Worm (Caenorhabditis elegans) whole organism, L3 larva: Measurements from ENCODE around the gene T02B11.6.
"Not testable (repeated sequence)": the region's sequence is repeated elsewhere in the genome, so short reads cannot be mapped to it uniquely, and the experiment has no call there.

Experiments
- R02D3.7 ChIP-seq: fragments of 150-350 bp; optimal IDR thresholded peaks from 2 replicates; lab custom pipeline; 2014; ENCODE audit warnings: missing biosample characterization, missing genetic modification characterization
- aly-2 ChIP-seq: fragments of 150-350 bp; optimal IDR thresholded peaks from 2 replicates; lab custom pipeline; 2014; ENCODE audit warnings: missing biosample characterization, missing genetic modification characterization
- ama-1 ChIP-seq: fragments of 150-350 bp; optimal IDR thresholded peaks from 2 replicates; lab custom pipeline; 2018
- ceh-82 ChIP-seq: fragments of 150-350 bp; optimal IDR thresholded peaks from 2 replicates; lab custom pipeline; 2014; ENCODE audit warnings: missing biosample characterization, missing genetic modification characterization
- ceh-9 ChIP-seq: sonication (generic microtip); optimal IDR thresholded peaks from 2 replicates; lab custom pipeline; 2018; ENCODE audit warnings: missing biosample characterization, missing genetic modification characterization
- daf-12 ChIP-seq: fragments of 150-350 bp; optimal IDR thresholded peaks from 2 replicates; lab custom pipeline; 2014; ENCODE audit warnings: missing biosample characterization, missing genetic modification reagents, missing genetic modification characterization
- egl-27 ChIP-seq: sonication (generic microtip); optimal IDR thresholded peaks from 4 replicates; lab custom pipeline; 2017; ENCODE audit warnings: missing biosample characterization, missing genetic modification reagents, missing genetic modification characterization
- elt-1 ChIP-seq: fragments of 150-350 bp; optimal IDR thresholded peaks from 2 replicates; lab custom pipeline; 2014; ENCODE audit warnings: missing biosample characterization, missing genetic modification characterization
- elt-2 ChIP-seq: sonication (generic microtip); optimal IDR thresholded peaks from 2 replicates; lab custom pipeline; 2016; ENCODE audit warnings: missing genetic modification reagents, mild to moderate bottlenecking, missing genetic modification characterization, missing compliant biosample characterization
- elt-3 ChIP-seq, 3 experiments: fragments of 150-350 bp in 1 of 3; sonication (generic microtip) in 2 of 3; optimal IDR thresholded peaks; 2 replicates in 2 of 3; 4 replicates in 1 of 3; lab custom pipeline; 2014 to 2017; ENCODE audit warnings: missing biosample characterization in 3 of 3, missing genetic modification characterization in 3 of 3
- fkh-10 ChIP-seq: sonication (generic microtip); optimal IDR thresholded peaks from 2 replicates; lab custom pipeline; 2017; ENCODE audit warnings: missing biosample characterization, missing genetic modification reagents, missing genetic modification characterization
- fkh-2 ChIP-seq: fragments of 150-350 bp; optimal IDR thresholded peaks from 2 replicates; lab custom pipeline; 2014; ENCODE audit warnings: missing biosample characterization, missing genetic modification reagents, missing genetic modification characterization
- fos-1 ChIP-seq: fragments of 150-350 bp; optimal IDR thresholded peaks from 2 replicates; lab custom pipeline; 2014; ENCODE audit warnings: missing biosample characterization, missing genetic modification characterization
- hmg-11 ChIP-seq: sonication (generic microtip); optimal IDR thresholded peaks from 2 replicates; lab custom pipeline; 2016; ENCODE audit warnings: missing genetic modification characterization, missing compliant biosample characterization
- jun-1 ChIP-seq: fragments of 150-350 bp; optimal IDR thresholded peaks from 2 replicates; lab custom pipeline; 2014; ENCODE audit warnings: missing biosample characterization, missing genetic modification reagents, missing genetic modification characterization
- lin-15B ChIP-seq: fragments of 150-350 bp; optimal IDR thresholded peaks from 2 replicates; lab custom pipeline; 2014; ENCODE audit warnings: missing biosample characterization, missing genetic modification characterization
- lin-39 ChIP-seq: fragments of 150-350 bp; optimal IDR thresholded peaks from 2 replicates; lab custom pipeline; 2018; ENCODE audit warnings: missing biosample characterization, missing genetic modification reagents, missing genetic modification characterization
- lsy-12 ChIP-seq: sonication (generic microtip); optimal IDR thresholded peaks from 2 replicates; lab custom pipeline; 2016; ENCODE audit warnings: mild to moderate bottlenecking, missing genetic modification characterization, missing compliant biosample characterization
- mdl-1 ChIP-seq: fragments of 150-350 bp; optimal IDR thresholded peaks from 2 replicates; lab custom pipeline; 2014; ENCODE audit warnings: missing biosample characterization, missing genetic modification characterization
- mml-1 ChIP-seq: fragments of 150-350 bp; sonication (generic microtip); optimal IDR thresholded peaks from 3 replicates; lab custom pipeline; 2014; ENCODE audit warnings: missing biosample characterization, missing genetic modification characterization
- nhr-11 ChIP-seq: fragments of 150-350 bp; optimal IDR thresholded peaks from 2 replicates; lab custom pipeline; 2014; ENCODE audit warnings: missing biosample characterization, missing genetic modification characterization
- nhr-12 ChIP-seq: fragments of 150-350 bp; optimal IDR thresholded peaks from 2 replicates; lab custom pipeline; 2014; ENCODE audit warnings: missing biosample characterization, missing genetic modification characterization
- nhr-23 ChIP-seq: fragments of 150-350 bp; optimal IDR thresholded peaks from 2 replicates; lab custom pipeline; 2014; ENCODE audit warnings: missing biosample characterization, missing genetic modification reagents, missing genetic modification characterization
- nhr-25 ChIP-seq: sonication (generic microtip); optimal IDR thresholded peaks from 2 replicates; lab custom pipeline; 2017; ENCODE audit warnings: missing biosample characterization, missing genetic modification characterization
- nhr-28 ChIP-seq: fragments of 150-350 bp; optimal IDR thresholded peaks from 2 replicates; lab custom pipeline; 2014; ENCODE audit warnings: missing biosample characterization, missing genetic modification characterization
- nhr-43 ChIP-seq: sonication (generic microtip); optimal IDR thresholded peaks from 2 replicates; lab custom pipeline; 2016; ENCODE audit warnings: mild to moderate bottlenecking, missing genetic modification characterization, missing compliant biosample characterization; ENCODE audit not compliant: poor library complexity, severe bottlenecking
- nhr-67 ChIP-seq: fragments of 150-350 bp; optimal IDR thresholded peaks from 2 replicates; lab custom pipeline; 2014; ENCODE audit warnings: missing biosample characterization, missing genetic modification characterization
- nhr-76 ChIP-seq: fragments of 150-350 bp; sonication (generic microtip); optimal IDR thresholded peaks from 5 replicates; lab custom pipeline; 2014; ENCODE audit warnings: missing biosample characterization, missing genetic modification characterization
- pha-4 ChIP-seq: fragments of 150-350 bp; optimal IDR thresholded peaks from 2 replicates; lab custom pipeline; 2014; ENCODE audit warnings: missing biosample characterization, missing genetic modification reagents, missing genetic modification characterization
- pqm-1 ChIP-seq: fragments of 150-350 bp; optimal IDR thresholded peaks from 2 replicates; lab custom pipeline; 2017; ENCODE audit warnings: missing biosample characterization, missing genetic modification characterization, inconsistent platforms
- sea-2 ChIP-seq: fragments of 150-350 bp; sonication (generic microtip); optimal IDR thresholded peaks from 4 replicates; lab custom pipeline; 2014; ENCODE audit warnings: missing biosample characterization, missing genetic modification reagents, missing genetic modification characterization
- snpc-4 ChIP-seq: fragments of 150-350 bp; optimal IDR thresholded peaks from 2 replicates; lab custom pipeline; 2014; ENCODE audit warnings: missing biosample characterization, missing genetic modification characterization
- tbx-2 ChIP-seq: sonication (generic microtip); optimal IDR thresholded peaks from 2 replicates; lab custom pipeline; 2016; ENCODE audit warnings: mild to moderate bottlenecking, missing genetic modification characterization, missing compliant biosample characterization
- unc-39 ChIP-seq: sonication (generic microtip); optimal IDR thresholded peaks from 4 replicates; lab custom pipeline; 2017; ENCODE audit warnings: missing biosample characterization, missing genetic modification characterization
- zag-1 ChIP-seq: fragments of 150-350 bp; optimal IDR thresholded peaks from 2 replicates; lab custom pipeline; 2014; ENCODE audit warnings: missing biosample characterization, missing genetic modification characterization
- ztf-4 ChIP-seq: fragments of 150-350 bp; optimal IDR thresholded peaks from 2 replicates; lab custom pipeline; 2014; ENCODE audit warnings: missing biosample characterization, missing genetic modification characterization

T02B11.6 gene

DNA sequence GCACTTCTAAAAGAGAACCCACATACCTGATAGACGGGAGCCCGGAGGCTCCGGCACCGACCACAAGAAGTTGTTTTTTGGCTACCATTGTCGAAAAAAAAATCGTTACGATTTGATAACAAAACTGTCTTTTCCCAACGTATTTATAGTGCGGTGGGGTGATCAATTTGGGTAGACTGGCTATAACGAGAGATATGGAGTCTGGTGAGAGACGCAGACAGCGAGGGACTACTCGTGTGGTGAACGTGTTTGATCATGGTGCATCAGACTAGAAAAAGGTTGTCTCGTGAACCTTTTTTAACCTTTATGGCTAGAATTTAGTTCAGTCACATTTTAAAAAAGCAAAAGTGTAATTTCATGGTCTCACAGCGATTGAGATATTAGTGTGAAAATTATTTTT, 14.3 kb upstream of the T02B11.6 start, which contains the start of gene fmo-5:
fmo-5 (minus strand) TSS at position 206 of the 400 bp plus-strand sequence.
- TF ChIP-seq nhr-43 (tag; lab: Kevin White, UChicago), result peak; percentile 52
- TF ChIP-seq nhr-23 (tag; lab: Kevin White, UChicago), result peak; percentile 10
- no peak for TF ChIP-seq fkh-2 (tag; lab: Kevin White, UChicago)
- TF ChIP-seq ztf-4 (tag; lab: Kevin White, UChicago), result no peak
- TF ChIP-seq nhr-76 (tag; lab: Kevin White, UChicago), result peak; percentile 31
- TF ChIP-seq nhr-28 (tag; lab: Kevin White, UChicago), result no peak
- peak; percentile 59 for TF ChIP-seq elt-2 (tag; lab: Kevin White, UChicago)
- no peak for TF ChIP-seq unc-39
- TF ChIP-seq mdl-1 (tag; lab: Kevin White, UChicago), result peak; percentile 51
- peak; percentile 30 for TF ChIP-seq nhr-25
- TF ChIP-seq pqm-1 (tag; lab: Kevin White, UChicago), result peak; percentile 42
- TF ChIP-seq lin-15B (tag; lab: Kevin White, UChicago), result peak; percentile 5
- TF ChIP-seq fkh-10 (GFP tag; lab: Kevin White, UChicago), result no peak

DNA sequence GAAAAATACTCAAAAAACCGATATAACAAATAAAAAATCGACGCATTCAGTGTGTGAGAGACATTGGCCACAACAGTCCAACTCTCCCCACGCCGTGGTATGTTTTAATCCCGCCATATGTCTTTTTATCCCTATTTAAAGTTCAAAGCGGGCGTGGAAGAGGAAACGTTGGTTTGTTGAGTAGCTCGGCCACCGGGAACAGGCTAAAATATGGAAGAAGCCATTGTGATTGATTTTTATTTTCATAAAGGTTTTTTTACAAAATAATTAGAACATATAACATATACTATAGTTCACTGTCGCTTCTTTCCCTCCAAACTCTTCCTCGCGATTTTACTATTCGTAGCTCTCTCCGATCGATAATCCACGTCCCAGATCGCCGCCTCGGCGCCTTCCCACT, 10.0 kb upstream of the T02B11.6 start, which contains the start of gene nas-32:
nas-32 (minus strand) TSS at position 101 of the 400 bp plus-strand sequence.
- TF ChIP-seq nhr-25 (no peak), pha-4 (tag; lab: Kevin White, UChicago) (no peak), jun-1 (tag; lab: Kevin White, UChicago) (no peak), fkh-10 (GFP tag; lab: Kevin White, UChicago) (no peak), elt-2 (tag; lab: Kevin White, UChicago) (no peak), lsy-12 (tag; lab: Kevin White, UChicago) (no peak), elt-3 (tag; optimal IDR thresholded peaks at IDR 0.05; lab: Kevin White, UChicago) (no peak), ceh-82 (tag; lab: Kevin White, UChicago) (no peak), pqm-1 (tag; lab: Kevin White, UChicago) (no peak), nhr-23 (tag; lab: Kevin White, UChicago) (no peak), nhr-67 (no peak), nhr-11 (no peak), elt-1 (tag; lab: Kevin White, UChicago) (no peak), mml-1 (tag; lab: Kevin White, UChicago) (no peak), egl-27 (tag; lab: Kevin White, UChicago) (no peak), ceh-9 (tag; lab: Kevin White, UChicago) (no peak), zag-1 (tag; lab: Kevin White, UChicago) (no peak), tbx-2 (no peak)

DNA sequence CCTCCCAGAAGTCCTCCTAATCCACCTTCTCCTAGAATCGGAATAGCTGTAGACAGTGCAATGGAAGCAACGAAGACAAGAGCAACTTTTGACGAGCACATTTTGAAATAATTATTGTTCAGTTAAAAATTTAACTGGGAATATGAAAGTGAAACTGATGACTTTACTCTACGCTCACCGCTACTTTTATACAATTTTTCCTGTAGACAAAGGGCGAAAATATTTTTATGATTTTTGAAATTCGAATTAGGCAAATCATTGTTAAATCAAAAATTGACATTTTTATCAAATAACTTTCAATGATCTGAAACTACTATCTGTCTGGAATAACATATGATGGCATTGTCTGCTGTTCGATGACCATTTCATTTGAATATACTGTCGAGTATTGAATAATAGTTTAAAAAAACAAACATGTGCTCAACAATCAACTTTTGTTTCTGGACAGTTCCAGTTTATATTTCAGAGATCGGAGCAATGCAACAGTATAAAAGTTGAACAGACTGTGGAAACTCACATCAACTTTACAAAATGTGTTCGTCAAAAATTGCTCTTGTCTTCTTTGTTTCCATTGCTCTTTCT, 4.4 kb upstream of the T02B11.6 start, which contains the start of the genes srlf-23 and srlf-20:
srlf-23 (minus strand) TSS at position 101 of the 582 bp plus-strand sequence.
srlf-20 (plus strand) TSS at position 532 of the 582 bp plus-strand sequence.
- TF ChIP-seq nhr-11, result no peak
- no peak for TF ChIP-seq ceh-82 (tag; lab: Kevin White, UChicago)
- no peak for TF ChIP-seq R02D3.7 (tag; lab: Kevin White, UChicago)
- no peak for TF ChIP-seq nhr-76 (tag; lab: Kevin White, UChicago)
- no peak for TF ChIP-seq fos-1
- no peak for TF ChIP-seq ama-1
- TF ChIP-seq ceh-9 (tag; lab: Kevin White, UChicago), result no peak
- TF ChIP-seq elt-2 (tag; lab: Kevin White, UChicago), result no peak
- no peak for TF ChIP-seq fkh-2 (tag; lab: Kevin White, UChicago)
- no peak for TF ChIP-seq jun-1 (tag; lab: Kevin White, UChicago)

DNA sequence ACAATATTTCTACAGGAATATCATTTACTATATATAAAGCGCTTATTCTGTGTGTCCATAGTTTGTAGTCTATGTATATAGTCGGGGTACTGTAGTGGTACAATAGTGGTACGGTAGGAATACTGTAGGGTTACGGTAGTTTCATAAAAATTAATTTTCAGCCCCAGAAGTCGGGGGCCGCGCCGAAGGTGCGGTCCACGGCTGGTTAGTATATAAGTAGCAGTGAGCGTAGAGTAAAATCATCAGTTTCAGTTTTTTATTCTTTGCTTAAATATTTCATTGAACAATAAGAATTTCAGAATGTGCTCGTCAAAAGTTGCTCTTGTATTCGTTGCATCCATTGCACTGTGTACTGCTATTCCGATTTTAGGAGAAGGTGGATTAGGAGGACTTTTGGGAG, 1.7 kb upstream of the T02B11.6 start, which contains the start of gene srlf-22:
srlf-22 (plus strand) TSS at position 301 of the 400 bp plus-strand sequence.
- TF ChIP-seq egl-27, mml-1, nhr-43 (tag; lab: Kevin White, UChicago): not testable (repeated sequence)

DNA sequence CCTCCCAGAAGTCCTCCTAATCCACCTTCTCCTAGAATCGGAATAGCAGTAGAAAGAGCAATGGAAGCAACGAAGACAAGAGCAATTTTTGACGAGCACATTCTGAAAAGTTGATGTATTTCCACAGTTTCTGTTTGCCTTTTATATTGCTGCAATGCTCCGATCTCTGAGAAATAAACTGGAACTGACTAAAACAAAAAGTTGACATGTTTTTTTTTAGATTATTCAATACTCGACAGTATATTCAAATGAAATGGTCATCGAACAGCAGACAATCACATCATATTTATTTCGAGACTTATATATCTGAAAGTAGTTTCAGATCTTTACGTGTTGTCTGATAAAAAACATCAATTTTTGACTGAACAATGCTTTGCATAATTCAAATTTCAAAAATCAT, 1.3 kb upstream of the T02B11.6 start, which contains the start of gene srlf-21:
srlf-21 (minus strand) TSS at position 101 of the 400 bp plus-strand sequence.
- TF ChIP-seq nhr-12 (tag; lab: Kevin White, UChicago) (no peak), fos-1 (no peak), ama-1 (no peak), elt-2 (tag; lab: Kevin White, UChicago) (no peak), mml-1 (tag; lab: Kevin White, UChicago) (no peak), sea-2 (no peak), lin-15B (tag; lab: Kevin White, UChicago) (no peak), aly-2 (no peak), elt-1 (tag; lab: Kevin White, UChicago) (no peak), fkh-10 (GFP tag; lab: Kevin White, UChicago) (no peak), nhr-76 (tag; lab: Kevin White, UChicago) (no peak), lsy-12 (tag; lab: Kevin White, UChicago) (no peak), hmg-11 (tag; lab: Kevin White, UChicago) (no peak), mdl-1 (tag; lab: Kevin White, UChicago) (no peak), ceh-9 (tag; lab: Kevin White, UChicago) (no peak), lin-39 (tag; lab: Kevin White, UChicago) (no peak), R02D3.7 (tag; lab: Kevin White, UChicago) (no peak), daf-12 (no peak), zag-1 (tag; lab: Kevin White, UChicago) (no peak), snpc-4 (tag; lab: Kevin White, UChicago) (no peak)
